Worm (Caenorhabditis elegans): Measurements from ENCODE around the gene pha-2.

Gene pha-2

DNA sequence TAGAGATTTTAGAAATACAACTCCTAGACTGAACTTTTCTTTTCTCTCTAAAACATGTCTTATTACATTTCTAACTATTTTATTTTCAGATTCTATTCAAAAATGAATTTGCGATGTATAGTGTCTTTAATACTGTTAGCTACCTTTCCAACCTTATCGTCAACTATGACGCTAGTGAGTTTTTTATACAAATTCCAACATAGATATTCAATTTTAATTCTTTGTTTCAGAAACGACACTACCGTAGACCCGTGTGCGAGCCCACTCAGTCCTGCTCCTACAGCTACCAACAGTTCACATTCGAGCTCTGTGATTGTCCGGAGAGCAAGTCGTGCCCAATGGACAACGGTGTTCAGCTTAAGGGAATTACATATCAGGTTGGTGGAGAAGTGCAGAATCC is 7.7 kb downstream of the pha-2 start, which contains the start of gene M6.4:
TSS of gene M6.4 (plus strand) at position 55 of the 400 bp plus-strand sequence.
- TF ChIP-seq rpc-1 (optimal IDR thresholded peaks at IDR 0.05) (no peak), rpc-1 (tag; optimal IDR thresholded peaks at IDR 0.05) (no peak)

DNA sequence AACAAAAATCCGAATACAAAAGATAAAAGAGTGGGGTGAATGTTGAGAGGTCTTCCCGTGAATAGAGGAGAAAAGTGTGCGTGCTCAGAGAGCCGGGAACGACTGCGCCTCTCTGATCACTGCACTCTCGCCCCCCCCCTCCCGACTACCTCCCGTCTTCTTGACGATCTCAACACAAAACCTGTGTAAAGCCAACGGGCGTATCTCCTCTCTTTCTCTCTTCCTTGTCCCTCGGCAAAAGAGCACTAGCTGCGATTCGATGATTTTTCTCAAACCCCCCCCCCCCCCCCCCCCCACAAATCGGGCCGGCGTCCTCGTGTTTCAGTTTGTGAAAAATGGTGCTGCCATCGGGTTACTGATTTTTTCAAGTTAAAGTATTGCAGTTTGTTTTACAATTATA is 15.1 kb downstream of the pha-2 start:
- TF ChIP-seq egl-18 (GFP tag; IDR thresholded peaks at IDR 0.05) (no peak), cebp-1 (GFP tag; IDR thresholded peaks at IDR 0.05) (0 out of 2 replicates have a peak, but pooled peaks have one; percentile 3), cebp-1 (tag; optimal IDR thresholded peaks at IDR 0.05) (no peak), lin-26 (GFP tag; IDR thresholded peaks at IDR 0.05) (no peak), zfh-2 (GFP tag; conservative IDR thresholded peaks at IDR 0.05) (peak; percentile 94), egrh-3 (GFP tag; IDR thresholded peaks at IDR 0.05) (peak; percentile 61; the same call in 1 of the 2 replicates)

DNA sequence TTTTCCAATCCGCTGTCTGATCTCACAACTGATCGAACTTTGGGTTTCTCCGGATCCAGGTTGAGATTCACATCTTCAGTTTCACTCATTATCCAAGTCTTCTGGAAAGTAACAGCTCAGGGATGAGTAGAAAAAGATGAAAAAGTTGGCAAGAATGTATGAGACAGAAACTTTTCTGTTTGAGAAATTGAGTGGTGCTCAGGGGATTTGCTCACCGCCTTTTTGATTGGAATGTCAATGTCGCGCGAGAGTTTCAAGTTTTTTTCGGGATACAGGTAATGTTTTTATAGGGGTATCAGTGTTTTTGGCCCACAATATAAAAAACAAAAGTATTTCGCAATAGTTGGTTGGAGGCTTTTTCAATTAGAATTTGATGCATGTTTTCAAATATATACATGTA is 15.6 kb downstream of the pha-2 start, which contains the start of gene unc-96:
TSS of gene unc-96 (minus strand) at position 101 of the 400 bp plus-strand sequence.
- TF ChIP-seq cebp-1 (GFP tag; IDR thresholded peaks at IDR 0.05) (peak; percentile 67), cebp-1 (tag; optimal IDR thresholded peaks at IDR 0.05) (no peak), nfya-1 (tag; optimal IDR thresholded peaks at IDR 0.05; ENCODE audit: borderline replicate concordance, insufficient read depth) (no peak)

ce11 chrX:617730-618129 is 19.1 kb downstream of the pha-2 start:
- TF ChIP-seq lsl-1 (GFP tag; optimal IDR thresholded peaks at IDR 0.05) (no peak), mel-28 (tag; optimal IDR thresholded peaks at IDR 0.05; ENCODE audit: borderline replicate concordance) (no peak), sea-2 (GFP tag; IDR thresholded peaks at IDR 0.05) (no peak), ceh-79 (tag; optimal IDR thresholded peaks at IDR 0.05) (no peak), lin-40 (tag; optimal IDR thresholded peaks at IDR 0.05) (no peak), him-1 (tag; optimal IDR thresholded peaks at IDR 0.05) (no peak), B0035.1 (tag; optimal IDR thresholded peaks at IDR 0.05) (no peak), unc-130 (GFP tag; optimal IDR thresholded peaks at IDR 0.05) (no peak), B0261.1 (tag; optimal IDR thresholded peaks at IDR 0.05) (no peak), fkh-3 (tag; optimal IDR thresholded peaks at IDR 0.05) (no peak), attf-6 (GFP tag; IDR thresholded peaks at IDR 0.05) (no peak), egrh-3 (GFP tag; IDR thresholded peaks at IDR 0.05) (no peak)

- TF ChIP-seq mel-28 (tag; optimal IDR thresholded peaks at IDR 0.05; ENCODE audit: borderline replicate concordance) (no peak), snpc-4 (GFP tag; optimal IDR thresholded peaks at IDR 0.05) (no peak), snpc-4 (tag; optimal IDR thresholded peaks at IDR 0.05) (peak in 2 of 4 experiments; percentile 61 to 85)
Observed at ce11 chrX:612783-613182, 24.0 kb downstream of the pha-2 start.

ce11 chrX:609553-609952 is 27.2 kb downstream of the pha-2 start:
- TF ChIP-seq aptf-3 (GFP tag; IDR thresholded peaks at IDR 0.05), result no peak
- TF ChIP-seq somi-1 (GFP tag; optimal IDR thresholded peaks at IDR 0.05), result no peak
- TF ChIP-seq pbrm-1 (GFP tag; IDR thresholded peaks at IDR 0.05), result no peak
- TF ChIP-seq T26A5.8 (tag; optimal IDR thresholded peaks at IDR 0.05), result no peak
- TF ChIP-seq snpc-3.4 (tag; optimal IDR thresholded peaks at IDR 0.05), result no peak
- no peak for TF ChIP-seq ztf-26 (tag; optimal IDR thresholded peaks at IDR 0.05)
- no peak for TF ChIP-seq let-526 (GFP tag; IDR thresholded peaks at IDR 0.05)
- no peak for TF ChIP-seq zim-3 (tag; optimal IDR thresholded peaks at IDR 0.05)
- no peak for TF ChIP-seq F57A8.1 (GFP tag; optimal IDR thresholded peaks at IDR 0.05)
- TF ChIP-seq nfyb-1 (GFP tag; IDR thresholded peaks at IDR 0.05), result no peak
- TF ChIP-seq sdz-38 (tag; optimal IDR thresholded peaks at IDR 0.05), result no peak
- TF ChIP-seq F57C9.4 (tag; optimal IDR thresholded peaks at IDR 0.05), result no peak
- no peak for TF ChIP-seq Y53G8AR.9 (GFP tag; conservative IDR thresholded peaks at IDR 0.05)
- TF ChIP-seq snpc-1.1 (tag; optimal IDR thresholded peaks at IDR 0.05; ENCODE audit: insufficient read depth), result no peak
- TF ChIP-seq egl-18 (GFP tag; IDR thresholded peaks at IDR 0.05), result no peak
- no peak for TF ChIP-seq madf-6 (GFP tag; IDR thresholded peaks at IDR 0.05)

Measured in whole organism, young adult.